Worm (Caenorhabditis elegans) whole organism, midembryonic: Measurements from ENCODE around the gene set-28.
"Not testable (repeated sequence)": the region's sequence is repeated elsewhere in the genome, so short reads cannot be mapped to it uniquely, and the experiment has no call there.

Experiments used
- cog-1 ChIP-seq: sonication (generic microtip); optimal IDR thresholded peaks from 2 replicates; lab custom pipeline; 2016; ENCODE audit warnings: missing genetic modification characterization, missing compliant biosample characterization
- ref-1 ChIP-seq: fragments of 200-800 bp; sonication (Bioruptor generic); conservative IDR thresholded peaks from 2 replicates; pipeline ENCODE4 v1.3.6; 2022; ENCODE audit warnings: missing genetic modification reagents, missing genetic modification characterization, missing compliant biosample characterization
- ztf-23 ChIP-seq: fragments of 200-800 bp; sonication (Bioruptor generic); IDR thresholded peaks from 2 replicates; pipeline ENCODE4 v1.3.6; 2022; ENCODE audit warnings: missing genetic modification reagents, missing genetic modification characterization, missing compliant biosample characterization

- not testable (repeated sequence) for TF ChIP-seq cog-1 (tag; lab: Kevin White, UChicago); ztf-23 (GFP tag; lab: Robert Waterston, UW); ref-1
Measured at ce11 chrX:215488-215887, at the start of gene set-28.
